Worm (Caenorhabditis elegans) whole organism, young adult: ENCODE measurements around the gene K02D10.2.
A peak's percentile ranks its signal among the peaks of the same experiment; 100 is the strongest.

Experiments
- C06A6.2 ChIP-seq: fragments of 200-800 bp; sonication (Bioruptor generic); conservative IDR thresholded peaks from 2 replicates; pipeline ENCODE4 v1.3.6; 2022; ENCODE audit warnings: missing genetic modification characterization, missing compliant biosample characterization
- F37B4.10 ChIP-seq: fragments of 200-800 bp; sonication (Bioruptor generic); IDR thresholded peaks from 2 replicates; pipeline ENCODE4 v1.3.6; 2022; ENCODE audit warnings: missing genetic modification characterization, missing compliant biosample characterization
- F39B2.1 ChIP-seq: fragments of 200-800 bp; sonication (Bioruptor generic); IDR thresholded peaks from 2 replicates; pipeline ENCODE4 v1.3.6; 2022; ENCODE audit warnings: missing genetic modification reagents, missing genetic modification characterization, missing compliant biosample characterization
- T07F8.4 ChIP-seq: sonication (generic microtip); optimal IDR thresholded peaks from 2 replicates; lab custom pipeline; 2016; ENCODE audit warnings: mild to moderate bottlenecking, missing genetic modification characterization, moderate library complexity, missing compliant biosample characterization
- T26A5.8 ChIP-seq: sonication (generic microtip); optimal IDR thresholded peaks from 2 replicates; lab custom pipeline; 2016; ENCODE audit warnings: missing genetic modification characterization, missing compliant biosample characterization
- Y53F4B.3 ChIP-seq: fragments of 200-800 bp; sonication (Bioruptor generic); IDR thresholded peaks from 2 replicates; pipeline ENCODE4 v1.3.6; 2022; ENCODE audit warnings: missing genetic modification reagents, missing genetic modification characterization, missing compliant biosample characterization
- Y53G8AR.9 ChIP-seq: fragments of 200-800 bp; sonication (Bioruptor generic); conservative IDR thresholded peaks from 2 replicates; pipeline ENCODE4 v1.3.6; 2022; ENCODE audit warnings: missing genetic modification reagents, missing genetic modification characterization, missing compliant biosample characterization
- Y67H2A.10 ChIP-seq: fragments of 200-800 bp; sonication (Bioruptor generic); conservative IDR thresholded peaks from 2 replicates; pipeline ENCODE4 v1.3.6; 2022; ENCODE audit warnings: missing genetic modification reagents, missing genetic modification characterization, missing compliant biosample characterization
- akir-1 ChIP-seq: fragments of 200-800 bp; sonication (Bioruptor generic); optimal IDR thresholded peaks from 2 replicates; lab custom pipeline; 2018; ENCODE audit warnings: mild to moderate bottlenecking, missing genetic modification characterization, moderate library complexity, missing compliant biosample characterization
- aptf-3 ChIP-seq: fragments of 200-800 bp; sonication (Bioruptor generic); IDR thresholded peaks from 2 replicates; pipeline ENCODE4 v1.3.6; 2022; ENCODE audit warnings: missing genetic modification characterization, missing compliant biosample characterization
- atf-7 ChIP-seq: sonication (generic microtip); optimal IDR thresholded peaks from 2 replicates; lab custom pipeline; 2017; ENCODE audit warnings: mild to moderate bottlenecking, missing genetic modification characterization, missing compliant biosample characterization
- attf-3 ChIP-seq: fragments of 200-800 bp; sonication (Bioruptor generic); conservative IDR thresholded peaks from 2 replicates; pipeline ENCODE4 v1.3.6; 2022; ENCODE audit warnings: missing genetic modification reagents, missing genetic modification characterization, missing compliant biosample characterization
- attf-5 ChIP-seq: fragments of 200-800 bp; sonication (Bioruptor generic); optimal IDR thresholded peaks from 2 replicates; lab custom pipeline; 2018; ENCODE audit warnings: mild to moderate bottlenecking, missing genetic modification characterization, missing compliant biosample characterization
- attf-6 ChIP-seq: fragments of 200-800 bp; sonication (Bioruptor generic); IDR thresholded peaks from 2 replicates; pipeline ENCODE4 v1.3.6; 2022; ENCODE audit warnings: missing genetic modification reagents, missing genetic modification characterization, missing compliant biosample characterization
- cebp-1 ChIP-seq, 2 experiments: fragments of 200-800 bp in 1 of 2; sonication (Bioruptor generic) in 1 of 2; sonication (generic microtip) in 1 of 2; IDR thresholded peaks in 1 of 2; optimal IDR thresholded peaks in 1 of 2; 2 replicates each; pipeline versions ENCODE4 v1.3.6 to Lab custom; 2017 to 2022; ENCODE audit warnings: missing compliant biosample characterization in 2 of 2, missing genetic modification characterization in 2 of 2, mild to moderate bottlenecking in 1 of 2, missing genetic modification reagents in 1 of 2, moderate library complexity in 1 of 2
- ceh-40 ChIP-seq: fragments of 200-800 bp; sonication (Bioruptor generic); IDR thresholded peaks from 2 replicates; pipeline ENCODE4 v1.3.6; 2022; ENCODE audit warnings: missing genetic modification characterization, missing compliant biosample characterization
- chd-7 ChIP-seq: sonication (generic microtip); optimal IDR thresholded peaks from 2 replicates; lab custom pipeline; 2016; ENCODE audit warnings: mild to moderate bottlenecking, missing genetic modification characterization, moderate library complexity, missing compliant biosample characterization
- dpl-1 ChIP-seq: fragments of 150-350 bp; optimal IDR thresholded peaks from 2 replicates; lab custom pipeline; 2014; ENCODE audit warnings: missing biosample characterization, missing genetic modification reagents, missing genetic modification characterization
- efl-1 ChIP-seq: fragments of 150-350 bp; optimal IDR thresholded peaks from 2 replicates; lab custom pipeline; 2014; ENCODE audit warnings: missing biosample characterization, missing genetic modification reagents, missing genetic modification characterization
- egl-44 ChIP-seq: fragments of 200-800 bp; sonication (Bioruptor generic); IDR thresholded peaks from 2 replicates; pipeline ENCODE4 v1.3.6; 2022; ENCODE audit warnings: missing genetic modification reagents, missing genetic modification characterization, missing compliant biosample characterization
- ekl-4 ChIP-seq: fragments of 200-800 bp; sonication (Bioruptor generic); IDR thresholded peaks from 2 replicates; pipeline ENCODE4 v1.3.6; 2022; ENCODE audit warnings: missing genetic modification reagents, missing genetic modification characterization, missing compliant biosample characterization
- him-1 ChIP-seq: sonication (generic microtip); optimal IDR thresholded peaks from 2 replicates; lab custom pipeline; 2016; ENCODE audit warnings: missing genotype, missing genetic modification reagents, missing genetic modification characterization, missing compliant biosample characterization
- hlh-26 ChIP-seq: fragments of 200-800 bp; sonication (Bioruptor generic); conservative IDR thresholded peaks from 2 replicates; pipeline ENCODE4 v1.3.6; 2022; ENCODE audit warnings: missing genetic modification reagents, missing genetic modification characterization, missing compliant biosample characterization
- hmg-1.2 ChIP-seq: fragments of 200-800 bp; sonication (Bioruptor generic); IDR thresholded peaks from 2 replicates; pipeline ENCODE4 v1.3.6; 2022; ENCODE audit warnings: missing genetic modification reagents, missing genetic modification characterization, missing compliant biosample characterization
- hsf-1 ChIP-seq: fragments of 200-800 bp; sonication (Bioruptor generic); IDR thresholded peaks from 2 replicates; pipeline ENCODE4 v1.3.6; 2022; ENCODE audit warnings: missing genetic modification reagents, missing genetic modification characterization, missing compliant biosample characterization
- let-607 ChIP-seq, 2 experiments: fragments of 200-800 bp in 1 of 2; sonication (Bioruptor generic) in 1 of 2; sonication (generic microtip) in 1 of 2; optimal IDR thresholded peaks; 2 replicates each; lab custom pipeline; 2016 to 2018; ENCODE audit warnings: mild to moderate bottlenecking in 2 of 2, missing compliant biosample characterization in 2 of 2, missing genetic modification characterization in 2 of 2, moderate library complexity in 2 of 2, missing genotype in 1 of 2
- lin-35 ChIP-seq, 3 experiments: fragments of 150-350 bp in 2 of 3; sonication (generic microtip) in 1 of 3; optimal IDR thresholded peaks; 2 replicates each; lab custom pipeline; 2014 to 2018; ENCODE audit warnings: missing biosample characterization in 3 of 3, missing genetic modification characterization in 3 of 3, missing genetic modification reagents in 3 of 3
- lir-1 ChIP-seq: fragments of 200-800 bp; sonication (Bioruptor generic); conservative IDR thresholded peaks from 2 replicates; pipeline ENCODE4 v1.3.6; 2022; ENCODE audit warnings: missing genetic modification reagents, missing genetic modification characterization, missing compliant biosample characterization
- madf-10 ChIP-seq: sonication (generic microtip); optimal IDR thresholded peaks from 2 replicates; lab custom pipeline; 2016; ENCODE audit warnings: mild to moderate bottlenecking, missing genetic modification characterization, missing compliant biosample characterization
- madf-3 ChIP-seq: fragments of 200-800 bp; sonication (Bioruptor generic); IDR thresholded peaks from 2 replicates; pipeline ENCODE4 v1.3.6; 2022; ENCODE audit warnings: missing genetic modification reagents, missing genetic modification characterization, missing compliant biosample characterization
- mxl-1 ChIP-seq: sonication (generic microtip); optimal IDR thresholded peaks from 2 replicates; lab custom pipeline; 2016; ENCODE audit warnings: missing genetic modification characterization, missing compliant biosample characterization
- nfya-2 ChIP-seq: fragments of 200-800 bp; sonication (Bioruptor generic); IDR thresholded peaks from 2 replicates; pipeline ENCODE4 v1.3.6; 2022; ENCODE audit warnings: missing genetic modification reagents, missing genetic modification characterization, missing compliant biosample characterization
- nhr-120 ChIP-seq: fragments of 200-800 bp; sonication (Bioruptor generic); IDR thresholded peaks from 2 replicates; pipeline ENCODE4 v1.3.6; 2022; ENCODE audit warnings: missing genetic modification characterization, missing compliant biosample characterization
- nhr-27 ChIP-seq: fragments of 200-800 bp; sonication (Bioruptor generic); optimal IDR thresholded peaks from 2 replicates; lab custom pipeline; 2018; ENCODE audit warnings: mild to moderate bottlenecking, missing genetic modification characterization, moderate library complexity, missing compliant biosample characterization
- nhr-80 ChIP-seq: sonication (generic microtip); optimal IDR thresholded peaks from 2 replicates; lab custom pipeline; 2016; ENCODE audit warnings: missing genetic modification characterization, missing compliant biosample characterization
- rcor-1 ChIP-seq: fragments of 200-800 bp; sonication (Bioruptor generic); IDR thresholded peaks from 2 replicates; pipeline ENCODE4 v1.3.6; 2022; ENCODE audit warnings: missing genetic modification reagents, missing genetic modification characterization, missing compliant biosample characterization
- snpc-3.4 ChIP-seq: sonication (generic microtip); optimal IDR thresholded peaks from 2 replicates; lab custom pipeline; 2017; ENCODE audit warnings: missing genetic modification characterization, mild to moderate bottlenecking, missing compliant biosample characterization, antibody characterized with exemption, moderate library complexity, missing genotype, missing genetic modification reagents
- snpc-4 ChIP-seq, 5 experiments: fragments of 150-350 bp in 1 of 5; sonication (generic microtip) in 4 of 5; optimal IDR thresholded peaks; 2 replicates each; lab custom pipeline; 2014 to 2018; ENCODE audit warnings: missing genetic modification characterization in 5 of 5, missing biosample characterization in 3 of 5, antibody characterized with exemption in 2 of 5, mild to moderate bottlenecking in 2 of 5, missing compliant biosample characterization in 2 of 5, missing genotype in 2 of 5, moderate library complexity in 2 of 5, missing genetic modification reagents in 1 of 5
- tbp1 ChIP-seq: fragments of 200-800 bp; sonication (Bioruptor generic); optimal IDR thresholded peaks from 2 replicates; lab custom pipeline; 2018; ENCODE audit warnings: mild to moderate bottlenecking, missing genetic modification characterization, missing compliant biosample characterization
- tbx-9 ChIP-seq: sonication (generic microtip); optimal IDR thresholded peaks from 2 replicates; lab custom pipeline; 2016; ENCODE audit warnings: borderline replicate concordance, missing genetic modification characterization, inconsistent platforms, missing compliant biosample characterization
- zfh-2 ChIP-seq: fragments of 200-800 bp; sonication (Bioruptor generic); conservative IDR thresholded peaks from 2 replicates; pipeline ENCODE4 v1.3.6; 2022; ENCODE audit warnings: missing genetic modification reagents, missing genetic modification characterization, missing compliant biosample characterization
- ztf-18 ChIP-seq: sonication (generic microtip); optimal IDR thresholded peaks from 2 replicates; lab custom pipeline; 2016; ENCODE audit warnings: missing genotype, mild to moderate bottlenecking, missing genetic modification characterization, missing compliant biosample characterization
- ztf-22 ChIP-seq: fragments of 200-800 bp; sonication (Bioruptor generic); optimal IDR thresholded peaks from 2 replicates; lab custom pipeline; 2018; ENCODE audit warnings: mild to moderate bottlenecking, missing genetic modification characterization, moderate library complexity, missing compliant biosample characterization
- ztf-26 ChIP-seq: sonication (generic microtip); optimal IDR thresholded peaks from 2 replicates; lab custom pipeline; 2017; ENCODE audit warnings: missing genetic modification characterization, missing compliant biosample characterization
- ztf-28 ChIP-seq: fragments of 200-800 bp; sonication (Bioruptor generic); IDR thresholded peaks from 2 replicates; pipeline ENCODE4 v1.3.6; 2022; ENCODE audit warnings: missing genetic modification reagents, missing genetic modification characterization, missing compliant biosample characterization

Gene K02D10.2

ce11 chrIII:8785426-8785825, 14.4 kb upstream of the K02D10.2 start (continued):
- TF ChIP-seq chd-7 (tag; lab: Kevin White, UChicago) (peak; percentile 12), rcor-1 (0 out of 2 replicates have a peak, but pooled peaks have one; percentile 8), ceh-40 (GFP tag; lab: Robert Waterston, UW) (no peak), zfh-2 (GFP tag; lab: Robert Waterston, UW) (peak; percentile 88), ztf-22 (GFP tag; lab: Kevin White, UChicago) (no peak), dpl-1 (GFP tag; lab: Kevin White, UChicago) (no peak), hmg-1.2 (peak; percentile 51; the same call in 1 of the 2 replicates), egl-44 (GFP tag; lab: Robert Waterston, UW) (no peak), efl-1 (GFP tag; lab: Kevin White, UChicago) (no peak), attf-6 (GFP tag; lab: Robert Waterston, UW) (no peak), attf-3 (GFP tag; lab: Robert Waterston, UW) (no peak), C06A6.2 (GFP tag; lab: Robert Waterston, UW) (0 out of 2 replicates have a peak, but pooled peaks have one; percentile 19), snpc-3.4 (tag; lab: Kevin White, UChicago) (no peak), tbx-9 (tag; lab: Kevin White, UChicago) (no peak), lin-35 (GFP tag; optimal IDR thresholded peaks at IDR 0.05; lab: Kevin White, UChicago) (no peak), attf-5 (GFP tag; lab: Kevin White, UChicago) (peak; percentile 61)
- TF ChIP-seq, all 124 proteins: peak for 18

- TF ChIP-seq F37B4.10 (no peak), tbp1 (no peak), ztf-18 (no peak), madf-3 (GFP tag; lab: Robert Waterston, UW) (no peak), hlh-26 (GFP tag; lab: Robert Waterston, UW) (no peak), attf-3 (GFP tag; lab: Robert Waterston, UW) (no peak), akir-1 (GFP tag; lab: Kevin White, UChicago) (no peak), T07F8.4 (no peak)
Observed at ce11 chrIII:8784500-8784899, 13.4 kb upstream of the K02D10.2 start.

ce11 chrIII:8782744-8783143, 11.7 kb upstream of the K02D10.2 start:
- TF ChIP-seq hsf-1 (GFP tag; lab: Robert Waterston, UW) (no peak), Y53G8AR.9 (GFP tag; lab: Robert Waterston, UW) (no peak), lir-1 (GFP tag; lab: Robert Waterston, UW) (no peak), ztf-26 (tag; lab: Kevin White, UChicago) (peak; percentile 75), nhr-27 (tag; lab: Kevin White, UChicago) (no peak), aptf-3 (GFP tag; lab: Robert Waterston, UW) (no peak), Y53F4B.3 (no peak), let-607 (tag; optimal IDR thresholded peaks at IDR 0.05; lab: Kevin White, UChicago) (peak in 1 of 2 experiments; percentile 37), ekl-4 (no peak), dpl-1 (GFP tag; lab: Kevin White, UChicago) (no peak), T26A5.8 (tag; lab: Kevin White, UChicago) (no peak), cebp-1 (GFP tag; IDR thresholded peaks at IDR 0.05; lab: Robert Waterston, UW) (0 out of 2 replicates have a peak, but pooled peaks have one; percentile 35), cebp-1 (tag; optimal IDR thresholded peaks at IDR 0.05; lab: Kevin White, UChicago) (peak; percentile 44), atf-7 (tag; lab: Kevin White, UChicago) (peak; percentile 47), ztf-28 (GFP tag; lab: Robert Waterston, UW) (no peak), nhr-80 (tag; lab: Kevin White, UChicago) (peak; percentile 90), nfya-2 (GFP tag; lab: Robert Waterston, UW) (no peak), him-1 (tag; lab: Kevin White, UChicago) (no peak), snpc-3.4 (tag; lab: Kevin White, UChicago) (no peak), Y67H2A.10 (GFP tag; lab: Robert Waterston, UW) (no peak), snpc-4 (GFP tag; optimal IDR thresholded peaks at IDR 0.05; lab: Kevin White, UChicago) (no peak), snpc-4 (tag; optimal IDR thresholded peaks at IDR 0.05; lab: Kevin White, UChicago) (no peak), mxl-1 (tag; lab: Kevin White, UChicago) (no peak), nhr-120 (no peak), madf-10 (tag; lab: Kevin White, UChicago) (no peak), F39B2.1 (GFP tag; lab: Robert Waterston, UW) (no peak)
